Fruit fly (Drosophila melanogaster) whole organism, adult: Measurements from ENCODE around the gene Cad89D.

ENCODE experiments used
- CG33017 ChIP-seq: fragments of 200-800 bp; sonication (Bioruptor generic); optimal IDR thresholded peaks from 2 replicates; lab custom pipeline; 2018; ENCODE audit warnings: missing biosample characterization, mild to moderate bottlenecking, missing genetic modification characterization, moderate library complexity
- CG5204 ChIP-seq: fragments of 200-800 bp; sonication (Bioruptor generic); optimal IDR thresholded peaks from 2 replicates; lab custom pipeline; 2016; ENCODE audit warnings: missing biosample characterization, missing genetic modification characterization
- CG7045 ChIP-seq: fragments of 200-800 bp; sonication (Bioruptor generic); optimal IDR thresholded peaks from 2 replicates; lab custom pipeline; 2017; ENCODE audit warnings: missing biosample characterization, mild to moderate bottlenecking, missing genetic modification characterization
- toe ChIP-seq: fragments of 200-800 bp; sonication (Bioruptor generic); optimal IDR thresholded peaks from 2 replicates; lab custom pipeline; 2016; ENCODE audit warnings: missing biosample characterization, missing genetic modification characterization

DNA sequence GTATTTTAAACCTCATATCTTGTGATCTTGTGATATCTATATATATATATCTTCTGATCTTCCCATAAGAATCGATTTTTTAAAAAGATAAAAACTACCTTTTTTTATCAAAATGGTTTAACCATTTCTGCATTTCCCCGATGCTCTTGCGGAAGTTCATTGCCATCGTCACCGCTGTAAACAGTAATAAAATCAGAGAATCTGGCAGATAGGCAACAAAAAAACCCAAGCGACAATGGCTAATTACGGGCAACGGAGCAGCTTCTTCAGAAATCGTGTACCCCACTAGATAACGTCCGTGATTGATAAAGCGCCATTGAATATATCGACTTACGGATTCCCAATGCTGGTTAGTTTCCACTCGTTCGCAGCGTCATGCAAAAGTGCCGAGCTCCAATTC is 41.0 kb downstream of the Cad89D start, which contains the start of gene CG10405:
- TF ChIP-seq CG5204 (GFP tag; lab: Kevin White, UChicago) = no peak
- no peak for TF ChIP-seq toe (GFP tag; lab: Kevin White, UChicago)
- TF ChIP-seq CG33017 (tag; lab: Kevin White, UChicago) = no peak
- no peak for TF ChIP-seq CG7045 (GFP tag; lab: Kevin White, UChicago)
